Worm (Caenorhabditis elegans) whole organism, midembryonic: ENCODE data around the gene ras-1.

ENCODE experiments used
- med-1 ChIP-seq: sonication (generic microtip); optimal IDR thresholded peaks from 2 replicates; lab custom pipeline; 2017; ENCODE audit warnings: missing genetic modification characterization, mild to moderate bottlenecking, missing compliant biosample characterization, antibody characterized with exemption, missing genetic modification reagents; ENCODE audit not compliant: insufficient read depth
- tab-1 ChIP-seq: fragments of 200-800 bp; sonication (Bioruptor generic); IDR thresholded peaks from 2 replicates; pipeline ENCODE4 v1.3.6; 2022; ENCODE audit warnings: missing genetic modification characterization, missing compliant biosample characterization

DNA sequence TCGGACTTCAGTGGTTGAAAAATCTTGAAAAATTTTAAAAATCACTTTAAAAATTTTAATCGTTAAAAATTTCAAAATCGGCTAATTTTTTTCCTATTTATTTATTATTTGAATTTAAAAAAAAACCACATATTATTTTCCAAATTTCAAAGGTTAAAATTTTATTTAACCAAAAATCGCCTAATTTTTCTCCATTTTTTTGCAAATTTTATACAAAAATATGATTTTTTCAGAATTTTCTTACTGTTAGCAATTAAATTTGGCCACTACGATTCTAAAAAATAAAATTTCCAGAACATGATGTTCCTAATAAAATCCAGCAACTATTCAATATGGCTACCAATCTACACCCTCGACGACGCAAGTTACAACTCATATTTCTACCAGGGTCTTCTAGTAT, 19.4 kb downstream of the ras-1 start, which contains the start of gene sre-54:
- no peak for TF ChIP-seq med-1 (GFP tag; lab: Kevin White, UChicago)
- TF ChIP-seq tab-1 (GFP tag; lab: Robert Waterston, UW): no peak
